Worm (Caenorhabditis elegans): ENCODE results near the gene Y41E3.7.
A peak's percentile ranks its signal among the peaks of the same experiment; 100 is the strongest.

Gene Y41E3.7

DNA sequence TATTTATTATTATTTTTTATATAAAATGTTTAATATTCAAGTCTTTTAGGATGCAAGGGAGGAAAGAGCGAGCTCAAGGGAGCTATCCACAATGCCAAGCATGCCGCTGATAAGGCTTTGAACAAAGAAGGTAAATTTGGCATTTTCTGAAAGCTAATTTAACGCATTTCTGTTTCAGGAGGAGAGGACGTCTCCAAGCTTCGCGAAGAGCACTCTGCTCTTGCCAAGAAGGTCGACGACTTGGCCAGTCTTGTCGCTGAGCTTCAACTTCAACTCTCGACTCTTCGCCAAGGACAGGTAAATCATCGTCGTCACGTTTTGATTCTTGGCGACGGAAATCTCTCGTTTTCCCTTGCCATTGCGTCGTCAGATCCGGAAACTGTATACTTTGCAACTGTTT lies 23.7 kb downstream of the Y41E3.7 start:
- TF ChIP-seq ceh-31 (tag; optimal IDR thresholded peaks at IDR 0.05) (no peak), nfya-1 (tag; optimal IDR thresholded peaks at IDR 0.05) (no peak), fax-1 (tag; optimal IDR thresholded peaks at IDR 0.05) (no peak), syd-9 (tag; optimal IDR thresholded peaks at IDR 0.05) (no peak), ets-4 (tag; optimal IDR thresholded peaks at IDR 0.05) (no peak), rnt-1 (tag; optimal IDR thresholded peaks at IDR 0.05) (no peak), hlh-15 (tag; optimal IDR thresholded peaks at IDR 0.05) (no peak), hlh-30 (tag; optimal IDR thresholded peaks at IDR 0.05; ENCODE audit: insufficient read depth) (no peak), C08G9.2 (tag; optimal IDR thresholded peaks at IDR 0.05) (no peak), pha-4 (tag; optimal IDR thresholded peaks at IDR 0.05) (no peak), che-1 (tag; optimal IDR thresholded peaks at IDR 0.05) (no peak), sdc-2 (tag; optimal IDR thresholded peaks at IDR 0.05) (no peak), unc-86 (tag; optimal IDR thresholded peaks at IDR 0.05) (no peak), sox-2 (GFP tag; IDR thresholded peaks at IDR 0.05) (no peak), ttx-3 (tag; optimal IDR thresholded peaks at IDR 0.05) (no peak), pqm-1 (tag; optimal IDR thresholded peaks at IDR 0.05) (no peak)

DNA sequence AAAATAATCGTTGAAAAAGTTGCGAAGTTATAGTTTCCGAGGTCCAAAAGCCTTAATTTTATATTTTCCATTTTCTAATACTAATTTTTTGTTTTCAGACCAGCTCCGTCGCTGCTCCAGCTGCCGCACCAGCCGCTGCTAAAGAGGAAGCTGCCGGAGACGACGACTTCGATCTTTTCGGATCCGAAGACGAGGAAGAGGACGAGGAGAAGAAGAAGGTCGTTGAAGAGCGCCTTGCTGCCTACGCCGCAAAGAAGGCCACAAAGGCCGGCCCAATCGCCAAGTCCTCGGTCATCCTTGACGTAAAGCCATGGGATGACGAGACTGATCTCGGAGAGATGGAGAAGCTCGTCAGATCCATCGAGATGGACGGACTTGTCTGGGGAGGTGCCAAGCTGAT lies 25.0 kb downstream of the Y41E3.7 start:
- TF ChIP-seq ceh-18 (tag; optimal IDR thresholded peaks at IDR 0.05) (no peak), ama-1 (optimal IDR thresholded peaks at IDR 0.05) (no peak), dmd-4 (tag; optimal IDR thresholded peaks at IDR 0.05; ENCODE audit: borderline replicate concordance) (no peak), fkh-10 (GFP tag; optimal IDR thresholded peaks at IDR 0.05) (no peak), hlh-30 (tag; optimal IDR thresholded peaks at IDR 0.05; ENCODE audit: insufficient read depth) (no peak), T23F11.4 (GFP tag; optimal IDR thresholded peaks at IDR 0.05) (no peak), ceh-9 (tag; optimal IDR thresholded peaks at IDR 0.05) (no peak), pqm-1 (tag; optimal IDR thresholded peaks at IDR 0.05) (no peak), ceh-19 (GFP tag; optimal IDR thresholded peaks at IDR 0.05) (no peak), gmeb-2 (tag; optimal IDR thresholded peaks at IDR 0.05) (no peak), Y22D7AL.16 (tag; optimal IDR thresholded peaks at IDR 0.05) (no peak), K09A11.1 (tag; optimal IDR thresholded peaks at IDR 0.05; ENCODE audit: insufficient read depth) (no peak), C38D4.7 (GFP tag; optimal IDR thresholded peaks at IDR 0.05) (no peak)

DNA sequence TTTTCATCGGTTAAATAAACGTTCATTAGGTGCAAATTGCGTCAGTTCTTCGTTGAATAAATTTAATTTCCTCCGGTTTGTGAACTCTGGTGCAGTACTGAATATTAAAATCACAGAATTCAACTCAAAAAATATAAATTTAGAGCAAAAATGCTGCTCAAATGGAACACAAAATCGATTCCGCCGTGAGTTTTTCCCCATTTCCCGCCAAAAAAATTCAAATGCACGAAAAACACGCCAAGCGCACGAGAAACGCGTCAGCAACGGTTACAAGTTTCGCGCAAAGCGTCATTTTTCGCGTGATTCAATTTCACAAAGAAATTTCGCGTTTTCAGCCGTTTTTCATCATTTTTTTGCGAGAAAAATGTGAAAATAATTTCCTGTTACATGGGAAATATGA lies 25.6 kb downstream of the Y41E3.7 start, which contains the start of gene hrpu-1:
hrpu-1 (plus strand) TSS at position 140 of the 400 bp plus-strand sequence.
- TF ChIP-seq ceh-18 (tag; optimal IDR thresholded peaks at IDR 0.05), result peak; percentile 46
- peak; percentile 51 for TF ChIP-seq ceh-34 (tag; optimal IDR thresholded peaks at IDR 0.05)
- TF ChIP-seq tbx-2 (tag; optimal IDR thresholded peaks at IDR 0.05), result peak; percentile 18
- no peak for TF ChIP-seq fkh-6 (tag; optimal IDR thresholded peaks at IDR 0.05)
- no peak for TF ChIP-seq unc-86 (tag; optimal IDR thresholded peaks at IDR 0.05)
- TF ChIP-seq C08G9.2 (tag; optimal IDR thresholded peaks at IDR 0.05), result no peak
- peak; percentile 41 for TF ChIP-seq ceh-30 (tag; optimal IDR thresholded peaks at IDR 0.05)
- no peak for TF ChIP-seq ref-2 (tag; optimal IDR thresholded peaks at IDR 0.05)
- TF ChIP-seq ceh-22 (tag; optimal IDR thresholded peaks at IDR 0.05), result no peak
- TF ChIP-seq ama-1 (optimal IDR thresholded peaks at IDR 0.05), result no peak
- peak; percentile 76 for TF ChIP-seq nfya-1 (tag; optimal IDR thresholded peaks at IDR 0.05)
- TF ChIP-seq npax-4 (tag; optimal IDR thresholded peaks at IDR 0.05), result no peak
- TF ChIP-seq ceh-9 (tag; optimal IDR thresholded peaks at IDR 0.05), result no peak
- TF ChIP-seq sdc-2 (tag; optimal IDR thresholded peaks at IDR 0.05), result no peak
- TF ChIP-seq dve-1 (tag; optimal IDR thresholded peaks at IDR 0.05), result peak; percentile 47
- no peak for TF ChIP-seq pqm-1 (tag; optimal IDR thresholded peaks at IDR 0.05)
- TF ChIP-seq unc-55 (GFP tag; optimal IDR thresholded peaks at IDR 0.05), result peak; percentile 32
- TF ChIP-seq pha-2 (tag; optimal IDR thresholded peaks at IDR 0.05), result no peak
- TF ChIP-seq hlh-30 (tag; optimal IDR thresholded peaks at IDR 0.05; ENCODE audit: insufficient read depth), result peak; percentile 42
- no peak for TF ChIP-seq ahr-1 (tag; optimal IDR thresholded peaks at IDR 0.05)
- TF ChIP-seq syd-9 (tag; optimal IDR thresholded peaks at IDR 0.05), result no peak
- no peak for TF ChIP-seq fkh-10 (GFP tag; optimal IDR thresholded peaks at IDR 0.05)
- TF ChIP-seq ttx-3 (tag; optimal IDR thresholded peaks at IDR 0.05), result no peak
- TF ChIP-seq unc-42 (tag; optimal IDR thresholded peaks at IDR 0.05), result peak; percentile 73
- TF ChIP-seq ceh-6 (GFP tag; optimal IDR thresholded peaks at IDR 0.05), result no peak
- TF ChIP-seq sox-4 (tag; optimal IDR thresholded peaks at IDR 0.05), result no peak
- peak; percentile 14 for TF ChIP-seq ceh-31 (tag; optimal IDR thresholded peaks at IDR 0.05)
